Worm (Caenorhabditis elegans) whole organism, early embryonic: ENCODE measurements around the gene epg-4.

Experiments used
- B0310.2 ChIP-seq: sonication (generic microtip); optimal IDR thresholded peaks from 2 replicates; lab custom pipeline; 2016; ENCODE audit warnings: mild to moderate bottlenecking, missing genetic modification characterization, missing compliant biosample characterization
- F13C5.2 ChIP-seq: sonication (generic microtip); optimal IDR thresholded peaks from 2 replicates; lab custom pipeline; 2017; ENCODE audit warnings: mild to moderate bottlenecking, missing genetic modification characterization, inconsistent platforms, missing compliant biosample characterization
- aly-1 ChIP-seq: sonication (generic microtip); optimal IDR thresholded peaks from 2 replicates; lab custom pipeline; 2016; ENCODE audit warnings: missing genetic modification characterization, missing compliant biosample characterization
- ama-1 ChIP-seq: fragments of 150-350 bp; optimal IDR thresholded peaks from 2 replicates; lab custom pipeline; 2014
- ceh-13 ChIP-seq: fragments of 200-800 bp; sonication (Bioruptor generic); optimal IDR thresholded peaks from 2 replicates; lab custom pipeline; 2018; ENCODE audit warnings: mild to moderate bottlenecking, missing genetic modification characterization, missing compliant biosample characterization
- ceh-36 ChIP-seq: sonication (generic microtip); optimal IDR thresholded peaks from 2 replicates; lab custom pipeline; 2016; ENCODE audit warnings: missing genetic modification characterization, inconsistent platforms, missing compliant biosample characterization
- ets-7 ChIP-seq: sonication (generic microtip); optimal IDR thresholded peaks from 2 replicates; lab custom pipeline; 2016; ENCODE audit warnings: missing genotype, missing genetic modification characterization, missing compliant biosample characterization
- flt-1 ChIP-seq: fragments of 200-800 bp; sonication (Bioruptor generic); IDR thresholded peaks from 2 replicates; pipeline ENCODE4 v1.3.6; 2022; ENCODE audit warnings: missing genetic modification characterization, missing compliant biosample characterization
- hmbx-1 ChIP-seq: sonication (generic microtip); optimal IDR thresholded peaks from 2 replicates; lab custom pipeline; 2016; ENCODE audit warnings: mild to moderate bottlenecking, missing genetic modification characterization, missing compliant biosample characterization
- hmg-4 ChIP-seq: fragments of 200-800 bp; sonication (Bioruptor generic); optimal IDR thresholded peaks from 2 replicates; lab custom pipeline; 2018; ENCODE audit warnings: mild to moderate bottlenecking, missing genetic modification characterization, missing compliant biosample characterization
- hnd-1 ChIP-seq: sonication (generic microtip); optimal IDR thresholded peaks from 2 replicates; lab custom pipeline; 2016; ENCODE audit warnings: missing genetic modification characterization, missing compliant biosample characterization
- pes-1 ChIP-seq: fragments of 200-800 bp; sonication (Bioruptor generic); IDR thresholded peaks from 2 replicates; pipeline ENCODE4 v1.3.6; 2022; ENCODE audit warnings: missing genetic modification reagents, missing genetic modification characterization, missing compliant biosample characterization
- scrt-1 ChIP-seq: fragments of 200-800 bp; sonication (Bioruptor generic); IDR thresholded peaks from 2 replicates; pipeline ENCODE4 v1.3.6; 2022; ENCODE audit warnings: missing genetic modification characterization, missing compliant biosample characterization
- sea-1 ChIP-seq: fragments of 200-800 bp; sonication (Bioruptor generic); conservative IDR thresholded peaks from 2 replicates; pipeline ENCODE4 v1.3.6; 2022; ENCODE audit warnings: missing genetic modification characterization, missing compliant biosample characterization
- tbx-11 ChIP-seq: fragments of 200-800 bp; sonication (Bioruptor generic); IDR thresholded peaks from 2 replicates; pipeline ENCODE4 v1.3.6; 2022; ENCODE audit warnings: missing genetic modification characterization, missing compliant biosample characterization
- tbx-37 ChIP-seq: fragments of 200-800 bp; sonication (Bioruptor generic); conservative IDR thresholded peaks from 2 replicates; pipeline ENCODE4 v1.3.6; 2022; ENCODE audit warnings: missing genetic modification reagents, missing genetic modification characterization, missing compliant biosample characterization
- tra-4 ChIP-seq: sonication (generic microtip); optimal IDR thresholded peaks from 2 replicates; lab custom pipeline; 2017; ENCODE audit warnings: missing genetic modification characterization, missing compliant biosample characterization

The epg-4 gene

DNA sequence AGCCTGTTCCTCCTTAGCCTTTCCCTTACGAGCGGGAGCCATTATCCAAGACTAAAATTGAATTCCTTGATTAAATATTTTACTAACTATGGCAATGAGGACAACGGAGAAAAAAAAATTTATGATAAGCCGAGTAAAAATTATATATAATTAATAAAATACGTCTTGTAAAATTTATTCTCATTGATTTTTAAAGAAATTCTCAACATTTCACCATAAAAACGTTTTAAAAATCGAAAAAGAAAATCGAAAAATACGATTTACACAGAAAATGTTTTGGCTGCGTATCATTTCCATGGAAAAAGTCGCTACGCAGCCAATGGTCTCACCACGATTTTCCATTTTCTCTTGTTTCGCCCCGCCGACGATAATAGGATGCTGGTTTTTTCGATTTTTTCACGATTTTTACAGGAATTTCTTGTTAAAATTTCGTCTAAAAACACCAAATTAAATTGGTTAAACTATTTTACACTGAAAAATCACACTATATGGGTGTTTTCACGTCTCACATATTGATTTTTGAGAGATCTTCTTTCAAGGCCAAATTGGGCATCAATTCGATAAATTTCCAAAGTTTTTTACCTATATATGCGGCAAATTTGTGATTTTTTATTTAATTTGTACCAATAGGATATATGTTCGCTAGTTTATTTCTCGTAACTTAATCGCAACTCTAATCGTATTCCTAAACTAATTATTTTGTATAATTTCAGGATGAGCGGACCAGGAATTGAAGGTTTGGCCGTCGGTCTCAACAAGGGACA, 2.2 kb upstream of the epg-4 start, which contains the start of the genes rps-14 and rpl-36:
TSS of gene rps-14 (minus strand) at position 51 of the 764 bp plus-strand sequence.
TSS of gene rpl-36 (plus strand) at position 714 of the 764 bp plus-strand sequence.
- TF ChIP-seq F13C5.2 (tag; lab: Kevin White, UChicago) (peak; percentile 71), ceh-36 (no peak)

DNA sequence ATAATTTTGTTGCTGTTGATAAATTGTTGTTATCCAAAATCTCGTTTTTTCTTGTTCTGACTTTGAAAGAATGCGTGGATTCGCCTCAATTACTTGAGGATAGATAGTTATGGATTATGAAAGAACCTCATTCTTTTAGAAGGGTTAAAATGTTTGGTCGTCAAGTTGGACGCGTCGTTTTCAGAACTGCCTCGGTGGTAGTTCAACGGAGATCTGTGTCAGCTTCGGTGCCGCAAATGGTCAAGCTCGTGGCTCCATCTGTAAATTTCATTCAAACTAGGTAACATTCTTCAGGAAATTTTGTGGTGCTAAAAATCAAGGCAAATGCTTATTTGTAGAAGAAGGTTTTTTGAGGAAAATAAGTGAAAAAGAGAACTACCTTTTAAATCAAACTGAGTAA, 1.4 kb upstream of the epg-4 start, which contains the start of gene ndab-2:
TSS of gene ndab-2 (plus strand) at position 140 of the 400 bp plus-strand sequence.
- TF ChIP-seq scrt-1 (no peak), tbx-37 (GFP tag; lab: Robert Waterston, UW) (no peak), B0310.2 (tag; lab: Kevin White, UChicago) (no peak), F13C5.2 (tag; lab: Kevin White, UChicago) (no peak), ceh-36 (no peak), hmg-4 (GFP tag; lab: Kevin White, UChicago) (no peak), ets-7 (tag; lab: Kevin White, UChicago) (no peak), flt-1 (GFP tag; lab: Robert Waterston, UW) (no peak), tbx-11 (no peak), ceh-13 (GFP tag; lab: Kevin White, UChicago) (no peak), aly-1 (tag; lab: Kevin White, UChicago) (no peak), ama-1 (lab: Kevin White, UChicago) (no peak), hnd-1 (no peak), sea-1 (GFP tag; lab: Robert Waterston, UW) (no peak), pes-1 (no peak), tra-4 (tag; lab: Kevin White, UChicago) (no peak)

DNA sequence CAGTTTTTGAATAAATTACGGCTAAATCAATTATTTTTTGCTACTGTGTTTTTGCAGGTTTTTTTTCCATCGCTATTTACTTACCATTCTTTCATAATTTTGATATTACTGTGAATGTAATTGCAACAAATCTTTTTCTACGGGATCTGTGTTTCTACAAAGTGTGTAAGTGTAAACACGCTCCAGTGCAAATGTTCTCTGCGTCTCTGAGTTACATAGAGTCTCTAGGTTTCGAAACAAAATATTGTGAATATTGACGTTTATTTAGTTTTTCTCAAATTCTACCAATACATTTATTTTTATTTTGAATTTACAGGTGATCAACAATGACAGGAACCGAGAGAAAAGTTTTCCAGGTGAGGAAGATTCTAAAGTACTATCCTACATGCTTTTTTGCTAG, 2.1 kb downstream of the epg-4 start, which contains the start of gene yju-2:
TSS of gene yju-2 (plus strand) at position 315 of the 400 bp plus-strand sequence.
- TF ChIP-seq aly-1 (tag; lab: Kevin White, UChicago) (no peak), hmg-4 (GFP tag; lab: Kevin White, UChicago) (no peak), tra-4 (tag; lab: Kevin White, UChicago) (no peak), tbx-11 (no peak), ceh-13 (GFP tag; lab: Kevin White, UChicago) (no peak), ceh-36 (no peak)

DNA sequence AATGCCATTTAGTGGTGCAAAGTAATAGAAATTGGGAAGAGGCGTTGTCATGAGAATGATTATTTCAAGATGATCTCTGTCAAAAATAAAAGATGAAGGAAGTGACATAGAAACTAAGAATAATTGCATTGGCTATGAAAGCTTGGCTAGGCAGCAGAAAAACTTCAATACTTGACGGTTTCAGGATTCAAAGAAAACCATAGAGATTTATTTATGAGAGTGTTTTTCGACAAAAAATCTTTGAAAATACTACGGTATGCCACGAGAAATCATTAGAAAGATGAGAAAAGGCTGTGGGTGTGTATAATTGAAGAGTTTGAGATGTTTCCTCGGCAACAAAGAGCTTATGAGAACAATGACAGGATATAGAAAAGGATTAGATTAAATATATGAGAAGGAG, 3.5 kb downstream of the epg-4 start, which contains the start of gene F37C12.14:
TSS of gene F37C12.14 (minus strand) at position 101 of the 400 bp plus-strand sequence.
- TF ChIP-seq ets-7 (tag; lab: Kevin White, UChicago): no peak
- TF ChIP-seq flt-1 (GFP tag; lab: Robert Waterston, UW): no peak
- no peak for TF ChIP-seq ceh-13 (GFP tag; lab: Kevin White, UChicago)
- no peak for TF ChIP-seq tbx-37 (GFP tag; lab: Robert Waterston, UW)
- TF ChIP-seq hnd-1: no peak
- TF ChIP-seq aly-1 (tag; lab: Kevin White, UChicago): no peak
- TF ChIP-seq hmg-4 (GFP tag; lab: Kevin White, UChicago): no peak
- no peak for TF ChIP-seq tbx-11
- no peak for TF ChIP-seq ama-1 (lab: Kevin White, UChicago)
- no peak for TF ChIP-seq ceh-36
- no peak for TF ChIP-seq hmbx-1
- no peak for TF ChIP-seq sea-1 (GFP tag; lab: Robert Waterston, UW)
- TF ChIP-seq pes-1: no peak
- no peak for TF ChIP-seq B0310.2 (tag; lab: Kevin White, UChicago)
- no peak for TF ChIP-seq F13C5.2 (tag; lab: Kevin White, UChicago)
- no peak for TF ChIP-seq scrt-1

DNA sequence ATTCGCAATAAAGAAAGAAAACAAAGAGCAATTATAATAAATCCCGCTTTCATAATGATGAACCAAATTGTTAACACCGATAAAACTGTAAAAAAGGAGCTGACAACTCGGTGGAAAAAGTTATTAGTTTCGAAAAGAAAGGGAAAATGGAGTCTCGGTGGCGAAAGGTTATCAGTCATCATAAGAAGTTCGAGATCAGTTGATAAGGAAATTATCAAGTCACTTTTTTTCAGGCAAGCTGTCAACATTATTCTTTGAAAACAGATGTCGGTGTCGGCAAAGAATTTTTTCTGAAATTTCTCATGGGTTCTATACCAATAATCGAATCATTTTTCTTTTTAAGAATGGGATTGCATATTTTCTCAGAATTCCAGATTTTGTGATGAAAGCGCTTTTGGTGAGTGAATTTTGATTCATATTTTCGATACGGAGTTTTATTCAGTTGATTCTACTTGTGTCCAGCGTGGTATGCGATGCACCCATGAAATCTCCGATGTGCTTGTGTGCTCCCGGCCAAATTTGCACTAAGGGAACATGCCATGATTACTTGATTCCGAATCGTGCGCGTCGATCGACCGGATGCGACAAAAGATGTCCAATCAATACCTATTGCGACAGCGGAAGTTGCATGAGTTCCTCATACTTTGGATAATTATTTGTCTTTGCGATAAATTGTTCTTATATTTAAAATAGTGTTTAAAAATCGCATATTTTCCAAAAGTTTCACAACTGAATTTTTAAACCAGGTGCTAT, 6.5 kb downstream of the epg-4 start, which contains the start of the genes F37C12.21 and F37C12.10:
TSS of gene F37C12.21 (plus strand) at position 58 of the 753 bp plus-strand sequence.
TSS of gene F37C12.10 (minus strand) at position 85 of the 753 bp plus-strand sequence.
- TF ChIP-seq scrt-1: no peak
- no peak for TF ChIP-seq B0310.2 (tag; lab: Kevin White, UChicago)
- no peak for TF ChIP-seq pes-1
- no peak for TF ChIP-seq hmbx-1
- no peak for TF ChIP-seq ets-7 (tag; lab: Kevin White, UChicago)
- no peak for TF ChIP-seq sea-1 (GFP tag; lab: Robert Waterston, UW)
- TF ChIP-seq hnd-1: no peak
- TF ChIP-seq flt-1 (GFP tag; lab: Robert Waterston, UW): no peak
- TF ChIP-seq tbx-37 (GFP tag; lab: Robert Waterston, UW): no peak
- TF ChIP-seq tra-4 (tag; lab: Kevin White, UChicago): no peak

DNA sequence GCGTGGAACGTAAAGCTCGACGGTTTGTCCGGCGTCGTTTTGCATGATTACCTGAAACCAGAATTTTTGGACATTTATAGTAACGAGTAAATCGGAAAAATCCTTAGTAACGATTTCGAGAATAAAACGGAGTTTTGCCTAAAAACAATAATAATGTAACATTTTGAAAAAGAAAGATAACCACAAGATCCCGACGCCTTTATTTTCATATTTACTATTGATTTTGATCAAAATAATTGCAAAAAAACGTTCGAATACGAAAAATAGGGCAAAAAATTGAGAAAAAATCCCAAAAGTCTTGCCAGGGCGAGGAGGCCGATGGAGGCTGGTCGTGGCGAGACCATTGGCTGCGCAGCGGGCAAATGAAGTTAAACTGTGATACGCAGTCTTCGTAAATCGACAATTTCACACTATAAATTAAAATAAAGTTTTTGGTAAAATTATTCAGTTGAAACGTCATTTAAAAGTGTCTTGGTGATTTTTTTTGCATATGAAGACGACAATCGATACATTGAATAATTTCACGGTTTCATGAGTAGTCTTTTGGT, 7.7 kb downstream of the epg-4 start, which contains the start of gene rps-21:
TSS of gene rps-21 (minus strand) at position 51 of the 548 bp plus-strand sequence.
- peak; percentile 24 for TF ChIP-seq hmg-4 (GFP tag; lab: Kevin White, UChicago)
- no peak for TF ChIP-seq flt-1 (GFP tag; lab: Robert Waterston, UW)
- TF ChIP-seq F13C5.2 (tag; lab: Kevin White, UChicago): peak; percentile 47
- 0 out of 2 replicates have a peak, but pooled peaks have one; percentile 32 for TF ChIP-seq pes-1
